Fruit fly (Drosophila melanogaster) whole organism, embryonic: Measurements from ENCODE around the gene CG7381.

Experiments
- CG10274 ChIP-seq: fragments of 200-800 bp; sonication (Bioruptor generic); optimal IDR thresholded peaks from 3 replicates; lab custom pipeline; 2017; ENCODE audit warnings: missing biosample characterization, mild to moderate bottlenecking, missing genetic modification characterization
- CG10366 ChIP-seq: fragments of 200-800 bp; sonication (Bioruptor generic); IDR thresholded peaks from 2 replicates; pipeline ENCODE4 v1.3.6; 2022; ENCODE audit warnings: missing biosample characterization, missing genetic modification characterization
- CG11247 ChIP-seq: fragments of 200-800 bp; sonication (Bioruptor generic); IDR thresholded peaks from 2 replicates; pipeline ENCODE4 v1.3.6; 2022; ENCODE audit warnings: missing biosample characterization, missing genetic modification characterization
- CG12659 ChIP-seq: fragments of 200-800 bp; sonication (Bioruptor generic); optimal IDR thresholded peaks from 3 replicates; lab custom pipeline; 2017; ENCODE audit warnings: mild to moderate bottlenecking, missing biosample characterization, missing genetic modification reagents, missing genetic modification characterization
- CG13624 ChIP-seq: fragments of 200-800 bp; sonication (Bioruptor generic); optimal IDR thresholded peaks from 2 replicates; lab custom pipeline; 2016; ENCODE audit warnings: missing biosample characterization, missing genetic modification characterization
- CG13894 ChIP-seq: fragments of 200-800 bp; sonication (Bioruptor generic); optimal IDR thresholded peaks from 3 replicates; lab custom pipeline; 2018; ENCODE audit warnings: missing biosample characterization, mild to moderate bottlenecking, missing genetic modification characterization, moderate library complexity
- CG15011 ChIP-seq: fragments of 200-800 bp; sonication (Bioruptor generic); optimal IDR thresholded peaks from 3 replicates; lab custom pipeline; 2018; ENCODE audit warnings: missing biosample characterization, mild to moderate bottlenecking, missing genetic modification characterization
- CG1602 ChIP-seq: fragments of 200-800 bp; sonication (Bioruptor generic); optimal IDR thresholded peaks from 3 replicates; lab custom pipeline; 2016; ENCODE audit warnings: missing biosample characterization, missing genetic modification characterization
- CG16815 ChIP-seq: fragments of 200-800 bp; sonication (Bioruptor generic); optimal IDR thresholded peaks from 3 replicates; lab custom pipeline; 2017; ENCODE audit warnings: missing biosample characterization, mild to moderate bottlenecking, missing genetic modification characterization
- CG17829 ChIP-seq: fragments of 200-800 bp; optimal IDR thresholded peaks from 2 replicates; lab custom pipeline; 2019; ENCODE audit warnings: missing biosample characterization, mild to moderate bottlenecking, missing genetic modification characterization, moderate library complexity
- CG18764 ChIP-seq: fragments of 200-800 bp; sonication (Bioruptor generic); optimal IDR thresholded peaks from 3 replicates; lab custom pipeline; 2016; ENCODE audit warnings: missing biosample characterization, missing genetic modification characterization
- CG2120 ChIP-seq: fragments of 200-800 bp; sonication (Bioruptor generic); optimal IDR thresholded peaks from 3 replicates; lab custom pipeline; 2016; ENCODE audit warnings: missing biosample characterization, missing genetic modification characterization
- CG2202 ChIP-seq: fragments of 200-800 bp; sonication (Bioruptor generic); optimal IDR thresholded peaks from 2 replicates; lab custom pipeline; 2018; ENCODE audit warnings: missing biosample characterization, mild to moderate bottlenecking, missing genetic modification characterization
- CG30431 ChIP-seq: fragments of 200-800 bp; sonication (Bioruptor generic); optimal IDR thresholded peaks from 2 replicates; lab custom pipeline; 2017; ENCODE audit warnings: missing biosample characterization, missing genetic modification characterization
- CG3163 ChIP-seq: fragments of 200-800 bp; sonication (Bioruptor generic); optimal IDR thresholded peaks from 3 replicates; lab custom pipeline; 2016; ENCODE audit warnings: missing biosample characterization, missing genetic modification characterization
- CG32767 ChIP-seq: fragments of 200-800 bp; sonication (Bioruptor generic); IDR thresholded peaks from 2 replicates; pipeline ENCODE4 v1.3.6; 2022; ENCODE audit warnings: missing biosample characterization, missing genetic modification characterization
- CG33557 ChIP-seq: fragments of 200-800 bp; sonication (Bioruptor generic); optimal IDR thresholded peaks from 2 replicates; lab custom pipeline; 2019; ENCODE audit warnings: missing biosample characterization, mild to moderate bottlenecking, missing genetic modification characterization, moderate library complexity
- CG3847 ChIP-seq: fragments of 200-800 bp; sonication (Bioruptor generic); IDR thresholded peaks from 2 replicates; pipeline ENCODE4 v1.3.6; 2022; ENCODE audit warnings: missing biosample characterization, missing genetic modification characterization
- CG43689 ChIP-seq: fragments of 200-800 bp; sonication (Bioruptor generic); IDR thresholded peaks from 2 replicates; pipeline ENCODE4 v1.3.6; 2022; ENCODE audit warnings: missing biosample characterization, missing genetic modification characterization
- CG4404 ChIP-seq: fragments of 200-800 bp; sonication (Bioruptor generic); IDR thresholded peaks from 2 replicates; pipeline ENCODE4 v1.3.6; 2022; ENCODE audit warnings: missing biosample characterization, missing genetic modification characterization
- CG6175 ChIP-seq: fragments of 200-800 bp; sonication (Bioruptor generic); IDR thresholded peaks from 3 replicates; pipeline ENCODE4 v1.3.6; 2022; ENCODE audit warnings: missing biosample characterization, missing genetic modification characterization
- CG7271 ChIP-seq: fragments of 200-800 bp; sonication (Bioruptor generic); optimal IDR thresholded peaks from 2 replicates; lab custom pipeline; 2018; ENCODE audit warnings: missing biosample characterization, mild to moderate bottlenecking, missing genetic modification characterization, moderate library complexity
- CG7745 ChIP-seq: fragments of 200-800 bp; sonication (Bioruptor generic); optimal IDR thresholded peaks from 2 replicates; lab custom pipeline; 2018; ENCODE audit warnings: missing biosample characterization, mild to moderate bottlenecking, missing genetic modification characterization, moderate library complexity
- CG8478 ChIP-seq: fragments of >200 bp; optimal IDR thresholded peaks from 2 replicates; lab custom pipeline; 2018
- CG8944 ChIP-seq: fragments of 200-800 bp; sonication (Bioruptor generic); optimal IDR thresholded peaks from 3 replicates; lab custom pipeline; 2016; ENCODE audit warnings: missing biosample characterization, missing genetic modification characterization
- CG9437 ChIP-seq: fragments of 200-800 bp; sonication (Bioruptor generic); optimal IDR thresholded peaks from 2 replicates; lab custom pipeline; 2018; ENCODE audit warnings: missing biosample characterization, mild to moderate bottlenecking, missing genetic modification characterization
- Fer3 ChIP-seq: fragments of 200-800 bp; sonication (Bioruptor generic); optimal IDR thresholded peaks from 2 replicates; lab custom pipeline; 2018; ENCODE audit warnings: missing biosample characterization, mild to moderate bottlenecking, missing genetic modification characterization, moderate library complexity
- H2.0 ChIP-seq: fragments of 200-800 bp; sonication (Bioruptor generic); IDR thresholded peaks from 2 replicates; pipeline ENCODE4 v1.3.6; 2022; ENCODE audit warnings: missing biosample characterization, missing genetic modification characterization
- MESR4 ChIP-seq: fragments of 200-800 bp; sonication (Bioruptor generic); optimal IDR thresholded peaks from 2 replicates; lab custom pipeline; 2018; ENCODE audit warnings: missing biosample characterization, mild to moderate bottlenecking, missing genetic modification characterization, moderate library complexity
- Mad ChIP-seq: fragments of 200-800 bp; sonication (Bioruptor generic); optimal IDR thresholded peaks from 2 replicates; lab custom pipeline; 2016; ENCODE audit warnings: missing biosample characterization, missing genetic modification characterization
- NC2β ChIP-seq: fragments of 200-800 bp; sonication (Bioruptor generic); optimal IDR thresholded peaks from 2 replicates; lab custom pipeline; 2016; ENCODE audit warnings: missing biosample characterization, missing genetic modification characterization
- Optix ChIP-seq: fragments of 200-800 bp; sonication (Bioruptor generic); IDR thresholded peaks from 3 replicates; pipeline ENCODE4 v1.3.6; 2022; ENCODE audit warnings: missing biosample characterization, missing genetic modification characterization
- Rfx ChIP-seq: fragments of 200-800 bp; sonication (Bioruptor generic); IDR thresholded peaks from 2 replicates; pipeline ENCODE4 v1.3.6; 2022; ENCODE audit warnings: missing biosample characterization, missing genetic modification characterization
- Trl ChIP-seq, 3 experiments: fragments of >200 bp in 2 of 3; fragments of 200-800 bp in 1 of 3; sonication (Bioruptor generic) in 1 of 3; optimal IDR thresholded peaks; 2 replicates in 1 of 3; 3 replicates in 2 of 3; lab custom pipeline; 2016 to 2017; ENCODE audit warnings: missing biosample characterization in 1 of 3, missing genetic modification characterization in 1 of 3
- Xrp1 ChIP-seq: fragments of 200-800 bp; sonication (Bioruptor generic); IDR thresholded peaks from 2 replicates; pipeline ENCODE4 v1.3.6; 2022; ENCODE audit warnings: missing biosample characterization, missing genetic modification characterization
- ara ChIP-seq: fragments of 200-800 bp; sonication (Bioruptor generic); IDR thresholded peaks from 2 replicates; pipeline ENCODE4 v1.3.6; 2022; ENCODE audit warnings: missing biosample characterization, missing genetic modification characterization
- cg ChIP-seq: fragments of 200-800 bp; sonication (Bioruptor generic); optimal IDR thresholded peaks from 3 replicates; lab custom pipeline; 2019; ENCODE audit warnings: missing biosample characterization, mild to moderate bottlenecking, missing genetic modification characterization, moderate library complexity
- chinmo ChIP-seq: fragments of 200-800 bp; sonication (Bioruptor generic); IDR thresholded peaks from 4 replicates; pipeline ENCODE4 v1.3.6; 2022; ENCODE audit warnings: missing biosample characterization, missing genetic modification characterization; ENCODE audit not compliant: partially characterized antibody
- dati ChIP-seq: fragments of 200-800 bp; sonication (Bioruptor generic); IDR thresholded peaks from 2 replicates; pipeline ENCODE4 v1.3.6; 2022; ENCODE audit warnings: missing biosample characterization, missing genetic modification characterization
- disco-r ChIP-seq: fragments of 200-800 bp; sonication (Bioruptor generic); optimal IDR thresholded peaks from 2 replicates; lab custom pipeline; 2016; ENCODE audit warnings: missing biosample characterization, missing genetic modification characterization
- h ChIP-seq: fragments of >200 bp; optimal IDR thresholded peaks from 2 replicates; lab custom pipeline; 2017
- lola ChIP-seq, 3 experiments: fragments of >200 bp in 2 of 3; fragments of 200-800 bp in 1 of 3; sonication (Bioruptor generic) in 1 of 3; optimal IDR thresholded peaks; 2 replicates each; lab custom pipeline; 2017 to 2019; ENCODE audit warnings: missing biosample characterization in 3 of 3, missing genetic modification characterization in 3 of 3, mild to moderate bottlenecking in 1 of 3, moderate library complexity in 1 of 3
- mirr ChIP-seq: fragments of 200-800 bp; sonication (Bioruptor generic); optimal IDR thresholded peaks from 3 replicates; lab custom pipeline; 2018; ENCODE audit warnings: missing biosample characterization, mild to moderate bottlenecking, missing genetic modification characterization
- nau ChIP-seq: fragments of 200-800 bp; sonication (Bioruptor generic); optimal IDR thresholded peaks from 3 replicates; lab custom pipeline; 2017; ENCODE audit warnings: missing biosample characterization, mild to moderate bottlenecking, missing genetic modification characterization, missing genetic modification reagents
- nerfin-1 ChIP-seq: fragments of 200-800 bp; sonication (Bioruptor generic); optimal IDR thresholded peaks from 3 replicates; lab custom pipeline; 2019; ENCODE audit warnings: missing biosample characterization, mild to moderate bottlenecking, missing genetic modification characterization, moderate library complexity
- prd ChIP-seq, 3 experiments: fragments of >200 bp in 2 of 3; fragments of 200-800 bp in 1 of 3; sonication (Bioruptor generic) in 1 of 3; optimal IDR thresholded peaks in 2 of 3; IDR thresholded peaks in 1 of 3; 2 replicates in 2 of 3; 3 replicates in 1 of 3; pipeline versions ENCODE4 v1.3.6 to Lab custom; 2017 to 2022; ENCODE audit warnings: missing biosample characterization in 1 of 3, missing genetic modification characterization in 1 of 3
- psq ChIP-seq: fragments of 200-800 bp; sonication (Bioruptor generic); optimal IDR thresholded peaks from 2 replicates; lab custom pipeline; 2017; ENCODE audit warnings: missing biosample characterization, missing genetic modification characterization
- tin ChIP-seq: fragments of 200-800 bp; sonication (Bioruptor generic); optimal IDR thresholded peaks from 3 replicates; lab custom pipeline; 2016; ENCODE audit warnings: missing biosample characterization, missing genetic modification characterization
- vvl ChIP-seq: fragments of 200-800 bp; sonication (Bioruptor generic); IDR thresholded peaks from 2 replicates; pipeline ENCODE4 v1.3.6; 2022; ENCODE audit warnings: missing biosample characterization, missing genetic modification characterization
- zfh1 ChIP-seq: fragments of 200-800 bp; sonication (Bioruptor generic); IDR thresholded peaks from 3 replicates; pipeline ENCODE4 v1.3.6; 2022; ENCODE audit warnings: missing biosample characterization, missing genetic modification characterization

Gene CG7381

dm6 chr3R:13010905-13011620, 33.8 kb upstream of the CG7381 start, which contains the start of gene CG8031 (continued):
- TF ChIP-seq CG3847 (GFP tag; lab: Robert Waterston, UW) (peak; percentile 54), ara (GFP tag; lab: Robert Waterston, UW) (no peak), Rfx (no peak), chinmo (GFP tag; lab: Robert Waterston, UW) (peak; percentile 91; the same call in 3 of the 4 replicates), CG12659 (GFP tag; lab: Kevin White, UChicago) (peak; percentile 78), CG1602 (GFP tag; lab: Kevin White, UChicago) (no peak), zfh1 (GFP tag; lab: Robert Waterston, UW) (0 out of 3 replicates have a peak, but pooled peaks have one; percentile 16), CG4404 (GFP tag; lab: Robert Waterston, UW) (no peak), CG11247 (GFP tag; lab: Robert Waterston, UW) (no peak), CG6175 (GFP tag; lab: Robert Waterston, UW) (no peak), disco-r (GFP tag; lab: Kevin White, UChicago) (no peak), CG30431 (GFP tag; lab: Kevin White, UChicago) (no peak), CG33557 (GFP tag; lab: Kevin White, UChicago) (no peak), prd (optimal IDR thresholded peaks at IDR 0.05; lab: Kevin White, UChicago) (no peak), prd (GFP tag; IDR thresholded peaks at IDR 0.05; lab: Robert Waterston, UW) (no peak), CG13624 (GFP tag; lab: Kevin White, UChicago) (no peak), Optix (no peak), nerfin-1 (tag; lab: Kevin White, UChicago) (no peak), Xrp1 (GFP tag; lab: Robert Waterston, UW) (no peak), MESR4 (peak; percentile 97), CG32767 (GFP tag; lab: Robert Waterston, UW) (no peak), psq (no peak), CG7745 (tag; lab: Kevin White, UChicago) (no peak), cg (GFP tag; lab: Kevin White, UChicago) (peak; percentile 97), CG10366 (GFP tag; lab: Robert Waterston, UW) (no peak), Fer3 (no peak), CG8944 (GFP tag; lab: Kevin White, UChicago) (no peak), Mad (no peak), CG2120 (GFP tag; lab: Kevin White, UChicago) (no peak), CG18764 (GFP tag; lab: Kevin White, UChicago) (no peak), CG7271 (tag; lab: Kevin White, UChicago) (no peak), tin (no peak), Trl (optimal IDR thresholded peaks at IDR 0.05; lab: Kevin White, UChicago) (no peak), Trl (GFP tag; optimal IDR thresholded peaks at IDR 0.05; lab: Kevin White, UChicago) (no peak), NC2β (no peak), mirr (no peak), h (lab: Kevin White, UChicago) (no peak), lola (GFP tag; optimal IDR thresholded peaks at IDR 0.05; lab: Kevin White, UChicago) (peak in 1 of 3 experiments; percentile 14), CG9437 (no peak), CG15011 (GFP tag; lab: Kevin White, UChicago) (no peak), H2.0 (GFP tag; lab: Robert Waterston, UW) (no peak), nau (no peak), CG8478 (lab: Kevin White, UChicago) (peak; percentile 21), CG16815 (GFP tag; lab: Kevin White, UChicago) (no peak), CG43689 (GFP tag; lab: Robert Waterston, UW) (no peak), CG2202 (no peak), CG3163 (no peak), dati (GFP tag; lab: Robert Waterston, UW) (no peak), CG13894 (tag; lab: Kevin White, UChicago) (no peak), CG10274 (GFP tag; lab: Kevin White, UChicago) (no peak), CG17829 (tag; lab: Kevin White, UChicago) (peak; percentile 7), vvl (GFP tag; lab: Robert Waterston, UW) (no peak)
